Fruit fly (Drosophila melanogaster) whole organism: ENCODE measurements around the gene Dnaaf6.

Experiments used
- CG8478 ChIP-seq: fragments of >200 bp; optimal IDR thresholded peaks from 2 replicates; lab custom pipeline; 2018; ENCODE audit warnings: inconsistent platforms
- Dll ChIP-seq: fragments of >200 bp; optimal IDR thresholded peaks from 2 replicates; lab custom pipeline; 2017
- EcR ChIP-seq, 2 experiments: fragments of >200 bp; optimal IDR thresholded peaks; 2 replicates each; lab custom pipeline; 2017; ENCODE audit warnings: missing biosample characterization in 2 of 2, missing genetic modification characterization in 2 of 2, missing genetic modification reagents in 2 of 2
- pan ChIP-seq: fragments of >200 bp; optimal IDR thresholded peaks from 2 replicates; lab custom pipeline; 2017
- psq ChIP-seq: fragments of >200 bp; optimal IDR thresholded peaks from 2 replicates; lab custom pipeline; 2017
- usp ChIP-seq: fragments of >200 bp; optimal IDR thresholded peaks from 2 replicates; lab custom pipeline; 2017; ENCODE audit warnings: missing biosample characterization, missing genetic modification characterization, mixed read lengths

- TF ChIP-seq EcR (GFP tag; optimal IDR thresholded peaks at IDR 0.05; lab: Kevin White, UChicago) = no peak
- no peak for TF ChIP-seq Dll (lab: Kevin White, UChicago)
- TF ChIP-seq pan (lab: Kevin White, UChicago) = no peak
- TF ChIP-seq CG8478 = no peak
- TF ChIP-seq psq (lab: Kevin White, UChicago) = no peak
- TF ChIP-seq usp (GFP tag; lab: Kevin White, UChicago) = no peak
Observed at dm6 chr3L:14647210-14647869, 37.2 kb upstream of the Dnaaf6 start.
